Worm (Caenorhabditis elegans) whole organism, L2 larva: ENCODE measurements around the gene grl-5.

Source experiments
- aly-2 ChIP-seq: fragments of 150-350 bp; optimal IDR thresholded peaks from 2 replicates; lab custom pipeline; 2014; ENCODE audit warnings: missing biosample characterization, missing genetic modification characterization
- ceh-82 ChIP-seq: fragments of 150-350 bp; optimal IDR thresholded peaks from 2 replicates; lab custom pipeline; 2014; ENCODE audit warnings: missing biosample characterization, missing genetic modification characterization
- egl-27 ChIP-seq: sonication (generic microtip); optimal IDR thresholded peaks from 3 replicates; lab custom pipeline; 2017; ENCODE audit warnings: missing biosample characterization, missing genetic modification reagents, missing genetic modification characterization
- elt-3 ChIP-seq: sonication (generic microtip); optimal IDR thresholded peaks from 2 replicates; lab custom pipeline; 2017; ENCODE audit warnings: missing biosample characterization, missing genetic modification characterization
- fos-1 ChIP-seq: fragments of 150-350 bp; optimal IDR thresholded peaks from 2 replicates; lab custom pipeline; 2014; ENCODE audit warnings: missing biosample characterization, missing genetic modification characterization
- gmeb-1 ChIP-seq: fragments of 150-350 bp; optimal IDR thresholded peaks from 2 replicates; lab custom pipeline; 2014; ENCODE audit warnings: missing biosample characterization, missing genetic modification characterization
- mdl-1 ChIP-seq, 2 experiments: fragments of 150-350 bp in 1 of 2; sonication (generic microtip) in 1 of 2; optimal IDR thresholded peaks; 2 replicates each; lab custom pipeline; 2017; ENCODE audit warnings: missing biosample characterization in 2 of 2, missing genetic modification characterization in 2 of 2
- nhr-11 ChIP-seq: fragments of 150-350 bp; optimal IDR thresholded peaks from 2 replicates; lab custom pipeline; 2014; ENCODE audit warnings: missing biosample characterization, missing genetic modification characterization
- nhr-237 ChIP-seq: fragments of 150-350 bp; optimal IDR thresholded peaks from 2 replicates; lab custom pipeline; 2014; ENCODE audit warnings: missing biosample characterization, missing genetic modification characterization
- nhr-25 ChIP-seq: fragments of 150-350 bp; sonication (generic microtip); optimal IDR thresholded peaks from 3 replicates; lab custom pipeline; 2014; ENCODE audit warnings: missing biosample characterization, missing genetic modification characterization
- unc-62 ChIP-seq: fragments of 150-350 bp; optimal IDR thresholded peaks from 2 replicates; lab custom pipeline; 2014; ENCODE audit warnings: missing biosample characterization, missing genetic modification reagents, missing genetic modification characterization
- zag-1 ChIP-seq: fragments of 150-350 bp; optimal IDR thresholded peaks from 2 replicates; lab custom pipeline; 2014; ENCODE audit warnings: missing biosample characterization, missing genetic modification characterization
- ztf-11 ChIP-seq: sonication (generic microtip); optimal IDR thresholded peaks from 2 replicates; lab custom pipeline; 2017; ENCODE audit warnings: missing biosample characterization, missing genetic modification characterization

DNA sequence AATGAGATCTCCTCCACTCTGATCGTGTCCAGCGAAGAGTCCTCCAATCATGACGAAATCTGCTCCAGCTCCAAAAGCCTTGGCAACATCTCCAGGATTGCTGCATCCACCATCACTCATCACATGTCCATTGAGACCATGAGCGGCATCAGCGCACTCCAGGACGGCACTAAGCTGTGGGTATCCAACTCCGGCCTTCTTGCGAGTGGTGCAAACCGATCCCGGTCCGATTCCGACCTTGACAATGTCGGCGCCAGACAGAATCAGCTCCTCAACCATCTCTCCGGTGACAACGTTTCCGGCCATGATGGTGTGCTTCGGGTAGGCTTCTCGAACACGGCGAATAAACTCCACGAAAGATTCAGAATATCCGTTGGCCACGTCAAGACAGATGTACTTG, 43.9 kb downstream of the grl-5 start:
- TF ChIP-seq ceh-82 (tag; lab: Kevin White, UChicago) (no peak), nhr-11 (tag; lab: Kevin White, UChicago) (no peak), egl-27 (tag; lab: Kevin White, UChicago) (no peak), gmeb-1 (tag; lab: Kevin White, UChicago) (no peak), unc-62 (GFP tag; lab: Kevin White, UChicago) (no peak), fos-1 (tag; lab: Kevin White, UChicago) (no peak), nhr-237 (tag; lab: Kevin White, UChicago) (no peak), ztf-11 (tag; lab: Kevin White, UChicago) (no peak), aly-2 (no peak), nhr-25 (no peak), zag-1 (no peak), mdl-1 (tag; optimal IDR thresholded peaks at IDR 0.05; lab: Kevin White, UChicago) (no peak), elt-3 (tag; lab: Kevin White, UChicago) (no peak)
